Worm (Caenorhabditis elegans): ENCODE measurements around the gene F23H11.7.

The F23H11.7 gene

DNA sequence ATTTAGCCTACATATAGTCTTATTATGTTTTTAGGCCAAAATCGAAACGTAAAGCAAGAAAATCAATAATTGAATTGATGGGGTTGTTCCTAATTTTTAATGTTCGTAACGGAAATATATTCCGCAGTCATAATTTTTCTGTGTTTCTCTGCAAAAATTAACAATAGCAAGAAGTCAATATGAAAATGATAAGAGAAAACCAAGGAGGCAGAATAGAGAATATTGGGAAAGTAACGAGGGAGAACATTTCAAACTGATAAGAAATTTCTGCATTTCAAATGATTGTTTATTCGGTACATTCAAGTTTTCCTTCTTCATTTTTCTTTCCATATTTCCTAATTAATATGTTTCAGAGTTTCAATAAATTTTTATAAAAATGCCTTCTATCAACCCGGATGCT, 36.8 kb upstream of the F23H11.7 start, which contains the start of gene fbxa-54:
Gene fbxa-54, plus strand, starts transcription at position 354 of the 400 bp plus-strand sequence.
- peak; percentile 36 for TF ChIP-seq elt-2 (tag; optimal IDR thresholded peaks at IDR 0.05)
- no peak for TF ChIP-seq unc-98 (GFP tag; IDR thresholded peaks at IDR 0.05)

DNA sequence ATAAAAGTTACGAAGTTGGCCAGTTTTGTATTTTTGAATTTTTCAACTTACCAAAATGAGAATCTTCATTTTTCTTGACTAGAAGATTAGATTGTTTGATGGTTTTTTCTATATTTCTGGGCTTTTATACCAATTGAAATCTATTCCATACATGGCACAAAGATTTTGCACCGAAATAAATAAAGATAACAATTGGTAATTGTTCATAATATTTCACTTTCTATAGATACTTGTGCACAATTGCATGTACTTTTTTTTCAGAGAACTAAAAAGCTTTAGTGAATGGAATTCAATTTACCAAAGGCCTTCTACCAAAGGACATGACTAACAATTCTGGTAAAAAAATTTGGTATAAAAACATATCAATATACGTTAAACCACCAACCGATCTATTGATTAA, 35.3 kb upstream of the F23H11.7 start, which contains the start of the genes T12B5.15 and T12B5.14:
Gene T12B5.15, minus strand, starts transcription at position 101 of the 400 bp plus-strand sequence.
Gene T12B5.14, plus strand, starts transcription at position 321 of the 400 bp plus-strand sequence.
- TF ChIP-seq hpl-2 (GFP tag; optimal IDR thresholded peaks at IDR 0.05) (no peak), ama-1 (optimal IDR thresholded peaks at IDR 0.05) (no peak), ets-5 (GFP tag; IDR thresholded peaks at IDR 0.05) (no peak), fos-1 (tag; optimal IDR thresholded peaks at IDR 0.05) (no peak), grh-1 (GFP tag; IDR thresholded peaks at IDR 0.05) (no peak), egl-13 (tag; optimal IDR thresholded peaks at IDR 0.05) (no peak), sox-4 (tag; optimal IDR thresholded peaks at IDR 0.05) (no peak), mep-1 (tag; optimal IDR thresholded peaks at IDR 0.05) (no peak), Y116A8C.19 (tag; optimal IDR thresholded peaks at IDR 0.05; ENCODE audit: borderline replicate concordance) (no peak), C34B4.2 (tag; optimal IDR thresholded peaks at IDR 0.05) (no peak), rnt-1 (tag; optimal IDR thresholded peaks at IDR 0.05) (no peak), lin-15B (tag; optimal IDR thresholded peaks at IDR 0.05) (no peak), lsy-2 (tag; optimal IDR thresholded peaks at IDR 0.05) (no peak)

ce11 chrIII:952184-952583, 33.0 kb upstream of the F23H11.7 start, which contains the start of gene fbxa-10:
Gene fbxa-10, plus strand, starts transcription at chrIII:952390.
- TF ChIP-seq nhr-12 (tag; optimal IDR thresholded peaks at IDR 0.05), result no peak
- no peak for TF ChIP-seq unc-86 (tag; optimal IDR thresholded peaks at IDR 0.05)
- peak; percentile 54 to 68 for TF ChIP-seq lsy-2 (tag; optimal IDR thresholded peaks at IDR 0.05)
- TF ChIP-seq ceh-8 (GFP tag; optimal IDR thresholded peaks at IDR 0.05), result no peak
- TF ChIP-seq snu-23 (GFP tag; optimal IDR thresholded peaks at IDR 0.05), result no peak
- TF ChIP-seq irx-1 (tag; optimal IDR thresholded peaks at IDR 0.05), result no peak
- peak; percentile 25 for TF ChIP-seq dsc-1 (tag; optimal IDR thresholded peaks at IDR 0.05)
- TF ChIP-seq tlp-1 (tag; optimal IDR thresholded peaks at IDR 0.05), result no peak
- TF ChIP-seq nhr-85 (tag), result no peak
- no peak for TF ChIP-seq nhr-47 (tag; optimal IDR thresholded peaks at IDR 0.05)
- TF ChIP-seq fkh-4 (tag; optimal IDR thresholded peaks at IDR 0.05; ENCODE audit: borderline replicate concordance), result no peak
- no peak for TF ChIP-seq lir-3 (tag; optimal IDR thresholded peaks at IDR 0.05; ENCODE audit: poor library complexity)
- no peak for TF ChIP-seq ceh-90 (tag; optimal IDR thresholded peaks at IDR 0.05)
- TF ChIP-seq mab-9 (GFP tag; IDR thresholded peaks at IDR 0.05), result no peak
- TF ChIP-seq zip-4 (GFP tag; optimal IDR thresholded peaks at IDR 0.05), result no peak
- no peak for TF ChIP-seq aha-1 (tag; optimal IDR thresholded peaks at IDR 0.05)
- no peak for TF ChIP-seq ets-5 (GFP tag; IDR thresholded peaks at IDR 0.05)
- TF ChIP-seq elt-3 (tag; optimal IDR thresholded peaks at IDR 0.05), result no peak
- no peak for TF ChIP-seq hpl-2 (GFP tag; optimal IDR thresholded peaks at IDR 0.05)
- no peak for TF ChIP-seq ces-1 (GFP tag; optimal IDR thresholded peaks at IDR 0.05)
- no peak for TF ChIP-seq fkh-10 (GFP tag; optimal IDR thresholded peaks at IDR 0.05)
- no peak for TF ChIP-seq unc-30 (tag; optimal IDR thresholded peaks at IDR 0.05)
- no peak for TF ChIP-seq egl-13 (tag; optimal IDR thresholded peaks at IDR 0.05)
- TF ChIP-seq C16A3.4 (tag; optimal IDR thresholded peaks at IDR 0.05), result no peak
- TF ChIP-seq nhr-19 (GFP tag; conservative IDR thresholded peaks at IDR 0.05), result no peak
- TF ChIP-seq lin-35 (GFP tag; optimal IDR thresholded peaks at IDR 0.05), result peak; percentile 30 to 39
- no peak for TF ChIP-seq ztf-11 (tag; optimal IDR thresholded peaks at IDR 0.05)
- TF ChIP-seq swsn-7 (tag; optimal IDR thresholded peaks at IDR 0.05), result peak; percentile 30
- TF ChIP-seq snpc-4 (tag; optimal IDR thresholded peaks at IDR 0.05), result no peak
- peak; percentile 51 for TF ChIP-seq mep-1 (tag; optimal IDR thresholded peaks at IDR 0.05)
- no peak for TF ChIP-seq grh-1 (GFP tag; IDR thresholded peaks at IDR 0.05)
- TF ChIP-seq hlh-17 (GFP tag; optimal IDR thresholded peaks at IDR 0.05; ENCODE audit: borderline replicate concordance), result no peak
- TF ChIP-seq nhr-71 (tag; optimal IDR thresholded peaks at IDR 0.05), result no peak
- TF ChIP-seq efl-3 (GFP tag; optimal IDR thresholded peaks at IDR 0.05), result no peak
- TF ChIP-seq xbp-1 (tag; optimal IDR thresholded peaks at IDR 0.05), result no peak
- TF ChIP-seq ceh-88 (GFP tag; IDR thresholded peaks at IDR 0.05), result no peak
- peak; percentile 25 to 45 for TF ChIP-seq efl-1 (optimal IDR thresholded peaks at IDR 0.05)
- peak; percentile 31 to 94 for TF ChIP-seq efl-1 (GFP tag; optimal IDR thresholded peaks at IDR 0.05 in 1 of 2)
- TF ChIP-seq C34B4.2 (tag; optimal IDR thresholded peaks at IDR 0.05), result no peak
- no peak for TF ChIP-seq unc-130 (tag; optimal IDR thresholded peaks at IDR 0.05)
- no peak for TF ChIP-seq jun-1 (tag; optimal IDR thresholded peaks at IDR 0.05)
